Worm (Caenorhabditis elegans): ENCODE measurements around the gene B0334.13.

B0334.13 gene

DNA sequence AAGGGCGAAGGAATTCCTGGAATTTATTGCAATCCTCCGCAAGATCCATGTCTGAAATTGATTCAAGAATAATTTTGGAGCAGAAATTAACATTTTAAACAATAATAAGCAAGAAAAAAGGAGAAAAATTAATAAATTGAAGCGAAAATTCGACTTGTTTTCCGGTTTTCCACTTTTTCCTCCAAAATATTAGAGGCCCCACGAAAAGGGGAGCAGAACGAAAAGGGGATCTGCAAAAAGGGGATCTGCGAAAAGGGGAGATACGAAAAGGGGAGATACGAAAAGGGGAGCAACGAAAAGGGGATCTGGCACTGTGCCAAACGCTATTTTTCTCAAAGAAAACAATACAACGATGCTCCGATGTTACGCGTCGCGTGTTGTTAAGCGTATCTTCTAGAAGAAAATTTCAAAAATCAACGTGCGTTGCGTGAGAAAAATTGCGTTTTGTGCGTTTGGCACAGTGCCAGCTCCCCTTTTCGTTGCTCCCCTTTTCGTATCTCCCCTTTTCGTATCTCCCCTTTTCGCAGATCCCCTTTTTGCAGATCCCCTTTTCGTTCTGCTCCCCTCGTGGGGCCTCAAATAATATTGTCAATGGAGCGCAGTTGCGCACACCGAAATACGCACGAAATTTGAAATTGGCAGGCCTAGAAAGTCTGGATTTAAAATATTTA lies 46.5 kb downstream of the B0334.13 start, which contains the start of gene Y62F5A.12 (continued):
- TF ChIP-seq nhr-80 (tag; optimal IDR thresholded peaks at IDR 0.05): peak; percentile 61
- TF ChIP-seq K11D2.4 (GFP tag; IDR thresholded peaks at IDR 0.05): peak; percentile 95
- peak; percentile 88 for TF ChIP-seq unc-130 (GFP tag; optimal IDR thresholded peaks at IDR 0.05)
- TF ChIP-seq chd-7 (tag; optimal IDR thresholded peaks at IDR 0.05): peak; percentile 63
- peak; percentile 98 for TF ChIP-seq dox-1 (GFP tag; IDR thresholded peaks at IDR 0.05)
- TF ChIP-seq ceh-27 (GFP tag; optimal IDR thresholded peaks at IDR 0.05): peak; percentile 93
- TF ChIP-seq D2030.7 (GFP tag; IDR thresholded peaks at IDR 0.05): peak; percentile 99
- TF ChIP-seq die-1 (tag; optimal IDR thresholded peaks at IDR 0.05): peak; percentile 37
- peak; percentile 83 for TF ChIP-seq lin-40 (tag; optimal IDR thresholded peaks at IDR 0.05)
- TF ChIP-seq nhr-90 (tag; optimal IDR thresholded peaks at IDR 0.05): peak; percentile 14
- peak; percentile 47 for TF ChIP-seq somi-1 (GFP tag; optimal IDR thresholded peaks at IDR 0.05)
- TF ChIP-seq ztf-26 (tag; optimal IDR thresholded peaks at IDR 0.05): peak; percentile 68
- peak; percentile 89 for TF ChIP-seq ceh-40 (GFP tag; IDR thresholded peaks at IDR 0.05)
- peak; percentile 31 to 51 for TF ChIP-seq rec-8 (tag; optimal IDR thresholded peaks at IDR 0.05)
- TF ChIP-seq ceh-58 (GFP tag; IDR thresholded peaks at IDR 0.05): peak; percentile 94; the same call in 1 of the 2 replicates
- peak in 1 of 3 experiments; percentile 84 for TF ChIP-seq lin-35 (GFP tag; optimal IDR thresholded peaks at IDR 0.05)
- TF ChIP-seq F49E8.2 (tag; optimal IDR thresholded peaks at IDR 0.05; ENCODE audit: insufficient read depth): peak; percentile 55
- TF ChIP-seq ztf-18 (tag; optimal IDR thresholded peaks at IDR 0.05): peak; percentile 86
- peak; percentile 75; the same call in 1 of the 2 replicates for TF ChIP-seq aptf-3 (GFP tag; IDR thresholded peaks at IDR 0.05)
- TF ChIP-seq snpc-3.4 (tag; optimal IDR thresholded peaks at IDR 0.05): peak; percentile 58

DNA sequence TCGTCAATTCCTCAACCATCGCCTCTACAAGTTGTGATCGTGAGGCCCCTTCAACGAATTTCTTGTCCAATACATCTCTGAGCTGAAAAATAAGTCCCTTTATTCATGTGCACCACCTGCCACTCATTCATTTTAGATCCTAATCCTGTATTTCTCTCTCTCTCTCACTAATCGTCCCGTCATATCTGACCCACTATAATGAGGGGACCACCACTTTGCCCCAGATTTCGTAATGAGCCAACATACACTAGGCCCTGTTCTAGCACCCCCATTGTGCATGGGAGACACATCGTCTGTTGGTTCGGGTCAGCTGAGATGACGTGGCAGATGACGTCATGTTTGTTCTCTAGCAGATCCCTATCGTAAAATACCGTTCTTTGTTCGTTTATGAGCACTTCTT lies 47.3 kb downstream of the B0334.13 start:
- TF ChIP-seq aptf-2 (GFP tag; conservative IDR thresholded peaks at IDR 0.05) (0 out of 2 replicates have a peak, but pooled peaks have one; percentile 21), sptf-2 (GFP tag; optimal IDR thresholded peaks at IDR 0.05) (no peak), bed-1 (GFP tag; IDR thresholded peaks at IDR 0.05) (no peak), hmg-20 (GFP tag; IDR thresholded peaks at IDR 0.05) (no peak), lag-1 (GFP tag; IDR thresholded peaks at IDR 0.05) (0 out of 2 replicates have a peak, but pooled peaks have one; percentile 52), F10E7.11 (tag; optimal IDR thresholded peaks at IDR 0.05) (no peak), cebp-1 (GFP tag; IDR thresholded peaks at IDR 0.05) (no peak), cebp-1 (tag; optimal IDR thresholded peaks at IDR 0.05) (peak; percentile 40), F49E8.2 (tag; optimal IDR thresholded peaks at IDR 0.05; ENCODE audit: insufficient read depth) (no peak)

DNA sequence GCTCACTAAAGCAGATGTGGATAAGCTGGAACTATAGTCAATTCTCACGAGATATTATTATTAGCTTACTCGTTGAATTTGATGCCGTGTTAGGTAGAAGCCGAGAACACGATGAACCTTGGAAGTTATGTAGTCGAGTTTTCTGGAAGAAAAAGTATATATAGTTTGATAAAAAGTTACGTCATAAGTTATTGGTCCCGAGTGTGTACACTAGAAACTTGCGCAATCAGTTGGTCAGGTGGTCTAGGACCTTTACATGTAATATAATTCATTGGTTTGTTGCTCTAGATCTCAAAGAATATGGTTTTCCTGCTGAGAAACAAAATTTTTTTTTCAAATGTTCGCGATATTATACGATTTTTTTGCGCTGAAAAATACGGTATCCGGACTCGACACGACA lies 47.8 kb downstream of the B0334.13 start:
- TF ChIP-seq madf-10 (tag; optimal IDR thresholded peaks at IDR 0.05): no peak

DNA sequence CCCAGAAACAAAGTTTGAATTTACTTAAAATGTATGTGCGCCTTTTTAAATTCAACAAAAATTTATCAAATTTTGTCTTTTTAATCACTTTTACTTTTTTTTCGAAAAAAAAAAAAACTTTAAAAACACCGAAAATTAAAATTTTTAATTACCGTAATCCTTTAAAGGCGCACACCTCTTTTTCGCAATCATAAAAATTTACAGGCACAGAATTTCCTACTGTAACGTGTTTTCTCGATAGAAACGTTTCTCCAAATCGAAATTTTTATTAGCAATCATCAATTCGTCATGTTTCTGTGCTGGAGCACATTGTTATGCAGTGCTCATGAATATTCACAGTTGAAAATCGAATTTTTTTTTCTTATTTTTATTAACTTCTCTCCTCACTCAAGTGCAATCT lies 48.4 kb downstream of the B0334.13 start:
- TF ChIP-seq akir-1 (GFP tag; optimal IDR thresholded peaks at IDR 0.05): no peak
- TF ChIP-seq egrh-3 (GFP tag; IDR thresholded peaks at IDR 0.05): no peak
- TF ChIP-seq D2030.7 (GFP tag; IDR thresholded peaks at IDR 0.05): 0 out of 2 replicates have a peak, but pooled peaks have one; percentile 28
- no peak for TF ChIP-seq sea-2 (GFP tag; IDR thresholded peaks at IDR 0.05)
- peak; percentile 72 for TF ChIP-seq xnd-1 (tag; optimal IDR thresholded peaks at IDR 0.05)
- TF ChIP-seq rec-8 (tag; optimal IDR thresholded peaks at IDR 0.05): no peak
- TF ChIP-seq hrde-1 (tag; optimal IDR thresholded peaks at IDR 0.05; ENCODE audit: borderline replicate concordance): no peak
- no peak for TF ChIP-seq mxl-1 (tag; optimal IDR thresholded peaks at IDR 0.05)
- no peak for TF ChIP-seq ceh-91 (GFP tag; IDR thresholded peaks at IDR 0.05)
- peak; percentile 81 for TF ChIP-seq lsl-1 (GFP tag; optimal IDR thresholded peaks at IDR 0.05)
- TF ChIP-seq madf-8 (GFP tag; conservative IDR thresholded peaks at IDR 0.05): peak; percentile 93
- no peak for TF ChIP-seq ztf-26 (tag; optimal IDR thresholded peaks at IDR 0.05)
- TF ChIP-seq hmg-20 (GFP tag; IDR thresholded peaks at IDR 0.05): no peak
- peak; percentile 92 for TF ChIP-seq madf-6 (GFP tag; IDR thresholded peaks at IDR 0.05)
- peak; percentile 31; the same call in 1 of the 2 replicates for TF ChIP-seq F33H1.4 (GFP tag; IDR thresholded peaks at IDR 0.05)
- TF ChIP-seq chd-7 (tag; optimal IDR thresholded peaks at IDR 0.05): no peak
- no peak for TF ChIP-seq F57A8.1 (GFP tag; optimal IDR thresholded peaks at IDR 0.05)
- no peak for TF ChIP-seq aptf-3 (GFP tag; IDR thresholded peaks at IDR 0.05)
- no peak for TF ChIP-seq repo-1 (tag; optimal IDR thresholded peaks at IDR 0.05)
- TF ChIP-seq Y56A3A.18 (GFP tag; IDR thresholded peaks at IDR 0.05): no peak
- no peak for TF ChIP-seq snpc-3.4 (tag; optimal IDR thresholded peaks at IDR 0.05)
